Fruit fly (Drosophila melanogaster) whole organism, embryonic: Measurements from ENCODE around the gene Sam-S.

ENCODE experiments used
- BEAF-32 ChIP-seq: fragments of 200-800 bp; sonication (Bioruptor generic); optimal IDR thresholded peaks from 3 replicates; lab custom pipeline; 2017; ENCODE audit warnings: missing biosample characterization, missing genetic modification characterization, mild to moderate bottlenecking, moderate library complexity, missing genetic modification reagents
- CG11085 ChIP-seq: fragments of 200-800 bp; sonication (Bioruptor generic); IDR thresholded peaks from 2 replicates; pipeline ENCODE4 v1.3.6; 2022; ENCODE audit warnings: missing biosample characterization, missing genetic modification characterization
- CG14710 ChIP-seq: fragments of 200-800 bp; sonication (Bioruptor generic); optimal IDR thresholded peaks from 3 replicates; lab custom pipeline; 2019; ENCODE audit warnings: missing biosample characterization, mild to moderate bottlenecking, missing genetic modification characterization, moderate library complexity
- CG17328 ChIP-seq: fragments of 200-800 bp; sonication (Bioruptor generic); IDR thresholded peaks from 2 replicates; pipeline ENCODE4 v1.3.6; 2022; ENCODE audit warnings: missing biosample characterization, missing genetic modification characterization
- CG17385 ChIP-seq: fragments of 200-800 bp; sonication (Bioruptor generic); optimal IDR thresholded peaks from 3 replicates; lab custom pipeline; 2018; ENCODE audit warnings: missing biosample characterization, mild to moderate bottlenecking, missing genetic modification characterization
- CG3163 ChIP-seq: fragments of 200-800 bp; sonication (Bioruptor generic); optimal IDR thresholded peaks from 3 replicates; lab custom pipeline; 2016; ENCODE audit warnings: missing biosample characterization, missing genetic modification characterization
- CG4282 ChIP-seq: fragments of 200-800 bp; sonication (Bioruptor generic); optimal IDR thresholded peaks from 2 replicates; lab custom pipeline; 2016; ENCODE audit warnings: missing biosample characterization, missing genetic modification characterization
- CG4424 ChIP-seq: fragments of 200-800 bp; sonication (Bioruptor generic); optimal IDR thresholded peaks from 3 replicates; lab custom pipeline; 2016; ENCODE audit warnings: missing biosample characterization, missing genetic modification characterization
- CG4617 ChIP-seq: fragments of 200-800 bp; sonication (Bioruptor generic); optimal IDR thresholded peaks from 3 replicates; lab custom pipeline; 2016; ENCODE audit warnings: missing biosample characterization, missing genetic modification characterization, borderline replicate concordance
- CG4730 ChIP-seq: fragments of 200-800 bp; sonication (Bioruptor generic); IDR thresholded peaks from 2 replicates; pipeline ENCODE4 v1.3.6; 2022; ENCODE audit warnings: missing biosample characterization, missing genetic modification characterization
- CG7271 ChIP-seq: fragments of 200-800 bp; sonication (Bioruptor generic); optimal IDR thresholded peaks from 2 replicates; lab custom pipeline; 2018; ENCODE audit warnings: missing biosample characterization, mild to moderate bottlenecking, missing genetic modification characterization, moderate library complexity
- CG8281 ChIP-seq: fragments of 200-800 bp; sonication (Bioruptor generic); optimal IDR thresholded peaks from 2 replicates; lab custom pipeline; 2018; ENCODE audit warnings: missing biosample characterization, mild to moderate bottlenecking, missing genetic modification characterization, moderate library complexity
- HmgZ ChIP-seq: fragments of 200-800 bp; sonication (Bioruptor generic); optimal IDR thresholded peaks from 2 replicates; lab custom pipeline; 2018; ENCODE audit warnings: missing biosample characterization, mild to moderate bottlenecking, missing genetic modification characterization
- Kr ChIP-seq: fragments of 200-800 bp; sonication (Bioruptor generic); optimal IDR thresholded peaks from 2 replicates; lab custom pipeline; 2017; ENCODE audit warnings: missing biosample characterization, mild to moderate bottlenecking, missing genetic modification characterization
- MBD-R2 ChIP-seq: fragments of 200-800 bp; sonication (Bioruptor generic); IDR thresholded peaks from 2 replicates; pipeline ENCODE4 v1.3.6; 2022; ENCODE audit warnings: missing biosample characterization, missing genetic modification characterization
- Mrtf ChIP-seq: fragments of 200-800 bp; sonication (Bioruptor generic); IDR thresholded peaks from 3 replicates; pipeline ENCODE4 v1.3.6; 2022; ENCODE audit warnings: missing biosample characterization, missing genetic modification characterization
- Tbp ChIP-seq: fragments of >200 bp; optimal IDR thresholded peaks from 2 replicates; lab custom pipeline; 2018; ENCODE audit warnings: missing biosample characterization, missing genetic modification characterization
- ara ChIP-seq: fragments of 200-800 bp; sonication (Bioruptor generic); IDR thresholded peaks from 2 replicates; pipeline ENCODE4 v1.3.6; 2022; ENCODE audit warnings: missing biosample characterization, missing genetic modification characterization
- ato ChIP-seq: fragments of 200-800 bp; sonication (Bioruptor generic); IDR thresholded peaks from 2 replicates; pipeline ENCODE4 v1.3.6; 2022; ENCODE audit warnings: missing biosample characterization, missing genetic modification characterization; ENCODE audit not compliant: partially characterized antibody
- bigmax ChIP-seq: fragments of 200-800 bp; sonication (Bioruptor generic); optimal IDR thresholded peaks from 2 replicates; lab custom pipeline; 2018; ENCODE audit warnings: missing biosample characterization, mild to moderate bottlenecking, missing genetic modification characterization
- danr ChIP-seq: fragments of 200-800 bp; sonication (Bioruptor generic); IDR thresholded peaks from 2 replicates; pipeline ENCODE4 v1.3.6; 2022; ENCODE audit warnings: missing biosample characterization, missing genetic modification characterization
- disco-r ChIP-seq: fragments of 200-800 bp; sonication (Bioruptor generic); optimal IDR thresholded peaks from 2 replicates; lab custom pipeline; 2016; ENCODE audit warnings: missing biosample characterization, missing genetic modification characterization
- ems ChIP-seq: fragments of 200-800 bp; sonication (Bioruptor generic); optimal IDR thresholded peaks from 3 replicates; lab custom pipeline; 2016; ENCODE audit warnings: missing biosample characterization, missing genetic modification characterization
- en ChIP-seq: fragments of 200-800 bp; sonication (Bioruptor generic); optimal IDR thresholded peaks from 2 replicates; lab custom pipeline; 2016; ENCODE audit warnings: missing biosample characterization, missing genetic modification characterization
- fd3F ChIP-seq: fragments of 200-800 bp; sonication (Bioruptor generic); optimal IDR thresholded peaks from 2 replicates; lab custom pipeline; 2018; ENCODE audit warnings: missing biosample characterization, mild to moderate bottlenecking, missing genetic modification characterization, moderate library complexity
- gcm ChIP-seq: fragments of 200-800 bp; sonication (Bioruptor generic); optimal IDR thresholded peaks from 2 replicates; lab custom pipeline; 2019; ENCODE audit warnings: missing biosample characterization, mild to moderate bottlenecking, missing genetic modification characterization, moderate library complexity
- gfzf ChIP-seq: fragments of 200-800 bp; sonication (Bioruptor generic); optimal IDR thresholded peaks from 2 replicates; lab custom pipeline; 2016; ENCODE audit warnings: missing biosample characterization, mild to moderate bottlenecking, missing genetic modification characterization, moderate library complexity
- grn ChIP-seq: fragments of 200-800 bp; sonication (Bioruptor generic); optimal IDR thresholded peaks from 3 replicates; lab custom pipeline; 2017; ENCODE audit warnings: missing biosample characterization, missing genetic modification characterization
- gro ChIP-seq: fragments of 200-800 bp; sonication (Bioruptor generic); optimal IDR thresholded peaks from 2 replicates; lab custom pipeline; 2016; ENCODE audit warnings: missing biosample characterization, missing genetic modification characterization
- ken ChIP-seq: fragments of 200-800 bp; sonication (Bioruptor generic); IDR thresholded peaks from 3 replicates; pipeline ENCODE4 v1.3.6; 2022; ENCODE audit warnings: missing biosample characterization, missing genetic modification characterization
- nerfin-1 ChIP-seq: fragments of 200-800 bp; sonication (Bioruptor generic); optimal IDR thresholded peaks from 3 replicates; lab custom pipeline; 2019; ENCODE audit warnings: missing biosample characterization, mild to moderate bottlenecking, missing genetic modification characterization, moderate library complexity
- pfk ChIP-seq: fragments of 200-800 bp; sonication (Bioruptor generic); optimal IDR thresholded peaks from 2 replicates; lab custom pipeline; 2018; ENCODE audit warnings: missing biosample characterization, mild to moderate bottlenecking, missing genetic modification characterization, moderate library complexity
- pros ChIP-seq: fragments of 200-800 bp; sonication (Bioruptor generic); optimal IDR thresholded peaks from 3 replicates; lab custom pipeline; 2019; ENCODE audit warnings: missing biosample characterization, mild to moderate bottlenecking, missing genetic modification characterization, moderate library complexity
- rib ChIP-seq: fragments of 200-800 bp; sonication (Bioruptor generic); IDR thresholded peaks from 2 replicates; pipeline ENCODE4 v1.3.6; 2022; ENCODE audit warnings: missing biosample characterization, missing genetic modification characterization
- sens ChIP-seq: fragments of 200-800 bp; sonication (Bioruptor generic); peaks from one replicate; lab custom pipeline; 2016; ENCODE audit warnings: missing biosample characterization, missing genetic modification characterization
- shn ChIP-seq: fragments of 200-800 bp; sonication (Bioruptor generic); optimal IDR thresholded peaks from 3 replicates; lab custom pipeline; 2016; ENCODE audit warnings: missing biosample characterization, missing genetic modification characterization
- stwl ChIP-seq: fragments of 200-800 bp; sonication (Bioruptor generic); optimal IDR thresholded peaks from 3 replicates; lab custom pipeline; 2018; ENCODE audit warnings: missing biosample characterization, mild to moderate bottlenecking, missing genetic modification characterization, moderate library complexity
- tll ChIP-seq, 2 experiments: fragments of 200-800 bp in 1 of 2; fragments of >200 bp in 1 of 2; sonication (Bioruptor generic) in 1 of 2; optimal IDR thresholded peaks; 2 replicates each; lab custom pipeline; 2017 to 2019; ENCODE audit warnings: missing biosample characterization in 2 of 2, missing genetic modification characterization in 2 of 2, mild to moderate bottlenecking in 1 of 2, moderate library complexity in 1 of 2
- trem ChIP-seq: fragments of 200-800 bp; optimal IDR thresholded peaks from 3 replicates; lab custom pipeline; 2019; ENCODE audit warnings: missing biosample characterization, mild to moderate bottlenecking, missing genetic modification characterization, moderate library complexity
- zen2 ChIP-seq: fragments of 200-800 bp; sonication (Bioruptor generic); IDR thresholded peaks from 3 replicates; pipeline ENCODE4 v1.3.6; 2022; ENCODE audit warnings: missing biosample characterization, missing genetic modification characterization; ENCODE audit not compliant: partially characterized antibody

Gene Sam-S

DNA sequence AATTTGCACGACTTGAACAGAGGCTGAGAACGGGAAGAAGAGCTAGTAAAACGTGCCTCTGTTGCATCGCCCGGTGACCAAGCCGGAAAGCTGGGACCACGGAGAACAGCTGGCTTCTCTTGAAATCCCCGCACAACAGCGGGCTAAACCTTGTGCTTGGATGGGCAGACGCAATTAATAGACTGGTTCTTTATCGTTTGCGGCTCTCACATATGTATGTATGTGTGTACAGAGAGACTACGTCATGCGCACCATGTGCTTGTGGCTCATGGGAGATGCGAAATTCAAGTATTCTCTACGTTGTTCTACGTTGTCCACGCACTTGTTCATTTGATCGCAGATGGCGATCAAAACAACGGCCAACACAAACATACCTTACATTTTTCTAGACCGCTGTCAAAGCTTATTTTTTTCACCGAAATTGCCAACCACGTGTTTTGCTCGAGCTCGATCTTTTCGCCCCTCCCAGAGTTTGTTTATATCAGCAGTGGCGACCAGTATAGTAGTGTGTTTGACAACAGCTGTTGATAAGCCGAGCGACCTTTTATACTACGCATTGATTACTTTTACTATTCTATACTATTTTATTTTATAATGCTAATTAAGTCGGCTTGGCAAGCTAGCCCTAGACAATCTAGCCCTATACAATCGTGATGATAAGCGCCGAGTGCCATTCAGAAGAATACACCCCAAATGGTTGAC, 2.5 kb downstream of the Sam-S start (continued):
- TF ChIP-seq danr (GFP tag; lab: Robert Waterston, UW) (no peak), CG3163 (GFP tag; lab: Kevin White, UChicago) (peak; percentile 40), sens (GFP tag; lab: Kevin White, UChicago) (peak; percentile 3), HmgZ (tag; lab: Kevin White, UChicago) (no peak), trem (tag; lab: Kevin White, UChicago) (no peak), nerfin-1 (tag; lab: Kevin White, UChicago) (no peak), rib (GFP tag; lab: Robert Waterston, UW) (peak; percentile 9; the same call in 1 of the 2 replicates), pros (GFP tag; lab: Kevin White, UChicago) (peak; percentile 21), CG17385 (GFP tag; lab: Kevin White, UChicago) (no peak), ems (GFP tag; lab: Kevin White, UChicago) (no peak), ato (GFP tag; lab: Robert Waterston, UW) (no peak), Mrtf (GFP tag; lab: Robert Waterston, UW) (no peak), zen2 (no peak), gro (GFP tag; lab: Kevin White, UChicago) (no peak), ara (no peak), en (GFP tag; lab: Kevin White, UChicago) (no peak), CG8281 (tag; lab: Kevin White, UChicago) (no peak), bigmax (GFP tag; lab: Kevin White, UChicago) (no peak), gfzf (GFP tag; lab: Kevin White, UChicago) (no peak), tll (GFP tag; optimal IDR thresholded peaks at IDR 0.05; lab: Kevin White, UChicago) (no peak), CG4617 (GFP tag; lab: Kevin White, UChicago) (no peak), MBD-R2 (GFP tag; lab: Robert Waterston, UW) (peak; percentile 13; the same call in 1 of the 2 replicates), grn (peak; percentile 32), ken (GFP tag; lab: Robert Waterston, UW) (no peak), CG14710 (tag; lab: Kevin White, UChicago) (no peak), fd3F (no peak), CG4730 (no peak), CG4424 (GFP tag; lab: Kevin White, UChicago) (no peak)

- no peak for TF ChIP-seq Tbp (GFP tag; lab: Kevin White, UChicago)
- no peak for TF ChIP-seq shn (GFP tag; lab: Kevin White, UChicago)
- TF ChIP-seq gcm (GFP tag; lab: Kevin White, UChicago), result no peak
- TF ChIP-seq CG17385 (GFP tag; lab: Kevin White, UChicago), result no peak
- TF ChIP-seq CG7271 (tag; lab: Kevin White, UChicago), result no peak
- TF ChIP-seq CG11085 (GFP tag; lab: Robert Waterston, UW), result no peak
- TF ChIP-seq stwl, result no peak
- TF ChIP-seq Kr (GFP tag; lab: Kevin White, UChicago), result no peak
- TF ChIP-seq disco-r, result no peak
- no peak for TF ChIP-seq CG17328 (GFP tag; lab: Robert Waterston, UW)
- no peak for TF ChIP-seq CG4282 (GFP tag; lab: Kevin White, UChicago)
- no peak for TF ChIP-seq pfk
- no peak for TF ChIP-seq BEAF-32
Measured at dm6 chr2L:110046-110445, 3.3 kb downstream of the Sam-S start.
